Worm (Caenorhabditis elegans) whole organism, L3 larva: ENCODE measurements around the gene C02F4.4.
A peak's percentile ranks its signal among the peaks of the same experiment; 100 is the strongest.

Experiments used
- R02D3.7 ChIP-seq: fragments of 150-350 bp; optimal IDR thresholded peaks from 2 replicates; lab custom pipeline; 2014; ENCODE audit warnings: missing biosample characterization, missing genetic modification characterization
- ZK546.5 ChIP-seq: sonication (generic microtip); optimal IDR thresholded peaks from 2 replicates; lab custom pipeline; 2017; ENCODE audit warnings: missing biosample characterization, missing genetic modification characterization
- aly-2 ChIP-seq: fragments of 150-350 bp; optimal IDR thresholded peaks from 2 replicates; lab custom pipeline; 2014; ENCODE audit warnings: missing biosample characterization, missing genetic modification characterization
- ama-1 ChIP-seq: fragments of 150-350 bp; optimal IDR thresholded peaks from 2 replicates; lab custom pipeline; 2018
- ceh-16 ChIP-seq: sonication (generic microtip); optimal IDR thresholded peaks from 2 replicates; lab custom pipeline; 2017; ENCODE audit warnings: missing biosample characterization, missing genetic modification characterization
- ceh-28 ChIP-seq: fragments of 150-350 bp; optimal IDR thresholded peaks from 2 replicates; lab custom pipeline; 2014; ENCODE audit warnings: missing biosample characterization, missing genetic modification reagents, missing genetic modification characterization
- ceh-82 ChIP-seq: fragments of 150-350 bp; optimal IDR thresholded peaks from 2 replicates; lab custom pipeline; 2014; ENCODE audit warnings: missing biosample characterization, missing genetic modification characterization
- ceh-9 ChIP-seq: sonication (generic microtip); optimal IDR thresholded peaks from 2 replicates; lab custom pipeline; 2018; ENCODE audit warnings: missing biosample characterization, missing genetic modification characterization
- daf-12 ChIP-seq: fragments of 150-350 bp; optimal IDR thresholded peaks from 2 replicates; lab custom pipeline; 2014; ENCODE audit warnings: missing biosample characterization, missing genetic modification reagents, missing genetic modification characterization
- egl-27 ChIP-seq: sonication (generic microtip); optimal IDR thresholded peaks from 4 replicates; lab custom pipeline; 2017; ENCODE audit warnings: missing biosample characterization, missing genetic modification reagents, missing genetic modification characterization
- egl-5 ChIP-seq: fragments of 150-350 bp; optimal IDR thresholded peaks from 2 replicates; lab custom pipeline; 2017; ENCODE audit warnings: missing biosample characterization, missing genetic modification reagents, missing genetic modification characterization, inconsistent platforms
- elt-1 ChIP-seq: fragments of 150-350 bp; optimal IDR thresholded peaks from 2 replicates; lab custom pipeline; 2014; ENCODE audit warnings: missing biosample characterization, missing genetic modification characterization
- elt-2 ChIP-seq: sonication (generic microtip); optimal IDR thresholded peaks from 2 replicates; lab custom pipeline; 2016; ENCODE audit warnings: missing genetic modification reagents, mild to moderate bottlenecking, missing genetic modification characterization, missing compliant biosample characterization
- elt-3 ChIP-seq, 3 experiments: fragments of 150-350 bp in 1 of 3; sonication (generic microtip) in 2 of 3; optimal IDR thresholded peaks; 2 replicates in 2 of 3; 4 replicates in 1 of 3; lab custom pipeline; 2014 to 2017; ENCODE audit warnings: missing biosample characterization in 3 of 3, missing genetic modification characterization in 3 of 3
- eor-1 ChIP-seq, 2 experiments: fragments of 150-350 bp; optimal IDR thresholded peaks; 2 replicates each; lab custom pipeline; 2014 to 2018; ENCODE audit warnings: missing biosample characterization in 2 of 2, missing genetic modification characterization in 2 of 2
- fkh-10 ChIP-seq: sonication (generic microtip); optimal IDR thresholded peaks from 2 replicates; lab custom pipeline; 2017; ENCODE audit warnings: missing biosample characterization, missing genetic modification reagents, missing genetic modification characterization
- fkh-2 ChIP-seq: fragments of 150-350 bp; optimal IDR thresholded peaks from 2 replicates; lab custom pipeline; 2014; ENCODE audit warnings: missing biosample characterization, missing genetic modification reagents, missing genetic modification characterization
- fos-1 ChIP-seq: fragments of 150-350 bp; optimal IDR thresholded peaks from 2 replicates; lab custom pipeline; 2014; ENCODE audit warnings: missing biosample characterization, missing genetic modification characterization
- hmg-11 ChIP-seq: sonication (generic microtip); optimal IDR thresholded peaks from 2 replicates; lab custom pipeline; 2016; ENCODE audit warnings: missing genetic modification characterization, missing compliant biosample characterization
- jun-1 ChIP-seq: fragments of 150-350 bp; optimal IDR thresholded peaks from 2 replicates; lab custom pipeline; 2014; ENCODE audit warnings: missing biosample characterization, missing genetic modification reagents, missing genetic modification characterization
- lin-15B ChIP-seq: fragments of 150-350 bp; optimal IDR thresholded peaks from 2 replicates; lab custom pipeline; 2014; ENCODE audit warnings: missing biosample characterization, missing genetic modification characterization
- lin-39 ChIP-seq: fragments of 150-350 bp; optimal IDR thresholded peaks from 2 replicates; lab custom pipeline; 2018; ENCODE audit warnings: missing biosample characterization, missing genetic modification reagents, missing genetic modification characterization
- lsy-12 ChIP-seq: sonication (generic microtip); optimal IDR thresholded peaks from 2 replicates; lab custom pipeline; 2016; ENCODE audit warnings: mild to moderate bottlenecking, missing genetic modification characterization, missing compliant biosample characterization
- mdl-1 ChIP-seq: fragments of 150-350 bp; optimal IDR thresholded peaks from 2 replicates; lab custom pipeline; 2014; ENCODE audit warnings: missing biosample characterization, missing genetic modification characterization
- mml-1 ChIP-seq: fragments of 150-350 bp; sonication (generic microtip); optimal IDR thresholded peaks from 3 replicates; lab custom pipeline; 2014; ENCODE audit warnings: missing biosample characterization, missing genetic modification characterization
- nfya-1 ChIP-seq: sonication (generic microtip); optimal IDR thresholded peaks from 2 replicates; lab custom pipeline; 2017; ENCODE audit warnings: missing genetic modification characterization, mild to moderate bottlenecking, missing compliant biosample characterization, antibody characterized with exemption, moderate library complexity; ENCODE audit not compliant: insufficient read depth
- nhr-11 ChIP-seq: fragments of 150-350 bp; optimal IDR thresholded peaks from 2 replicates; lab custom pipeline; 2014; ENCODE audit warnings: missing biosample characterization, missing genetic modification characterization
- nhr-12 ChIP-seq: fragments of 150-350 bp; optimal IDR thresholded peaks from 2 replicates; lab custom pipeline; 2014; ENCODE audit warnings: missing biosample characterization, missing genetic modification characterization
- nhr-23 ChIP-seq: fragments of 150-350 bp; optimal IDR thresholded peaks from 2 replicates; lab custom pipeline; 2014; ENCODE audit warnings: missing biosample characterization, missing genetic modification reagents, missing genetic modification characterization
- nhr-237 ChIP-seq: fragments of 150-350 bp; optimal IDR thresholded peaks from 2 replicates; lab custom pipeline; 2014; ENCODE audit warnings: missing biosample characterization, missing genetic modification characterization
- nhr-25 ChIP-seq: sonication (generic microtip); optimal IDR thresholded peaks from 2 replicates; lab custom pipeline; 2017; ENCODE audit warnings: missing biosample characterization, missing genetic modification characterization
- nhr-28 ChIP-seq: fragments of 150-350 bp; optimal IDR thresholded peaks from 2 replicates; lab custom pipeline; 2014; ENCODE audit warnings: missing biosample characterization, missing genetic modification characterization
- nhr-43 ChIP-seq: sonication (generic microtip); optimal IDR thresholded peaks from 2 replicates; lab custom pipeline; 2016; ENCODE audit warnings: mild to moderate bottlenecking, missing genetic modification characterization, missing compliant biosample characterization; ENCODE audit not compliant: poor library complexity, severe bottlenecking
- nhr-67 ChIP-seq: fragments of 150-350 bp; optimal IDR thresholded peaks from 2 replicates; lab custom pipeline; 2014; ENCODE audit warnings: missing biosample characterization, missing genetic modification characterization
- nhr-76 ChIP-seq: fragments of 150-350 bp; sonication (generic microtip); optimal IDR thresholded peaks from 5 replicates; lab custom pipeline; 2014; ENCODE audit warnings: missing biosample characterization, missing genetic modification characterization
- nhr-77 ChIP-seq: fragments of 150-350 bp; optimal IDR thresholded peaks from 2 replicates; lab custom pipeline; 2014; ENCODE audit warnings: missing biosample characterization, missing genetic modification characterization
- pha-4 ChIP-seq: fragments of 150-350 bp; optimal IDR thresholded peaks from 2 replicates; lab custom pipeline; 2014; ENCODE audit warnings: missing biosample characterization, missing genetic modification reagents, missing genetic modification characterization
- pqm-1 ChIP-seq: fragments of 150-350 bp; optimal IDR thresholded peaks from 2 replicates; lab custom pipeline; 2017; ENCODE audit warnings: missing biosample characterization, missing genetic modification characterization, inconsistent platforms
- sea-2 ChIP-seq: fragments of 150-350 bp; sonication (generic microtip); optimal IDR thresholded peaks from 4 replicates; lab custom pipeline; 2014; ENCODE audit warnings: missing biosample characterization, missing genetic modification reagents, missing genetic modification characterization
- skn-1 ChIP-seq: fragments of 150-350 bp; optimal IDR thresholded peaks from 2 replicates; lab custom pipeline; 2014; ENCODE audit warnings: missing biosample characterization, missing genetic modification characterization
- snpc-4 ChIP-seq: fragments of 150-350 bp; optimal IDR thresholded peaks from 2 replicates; lab custom pipeline; 2014; ENCODE audit warnings: missing biosample characterization, missing genetic modification characterization
- tbx-2 ChIP-seq: sonication (generic microtip); optimal IDR thresholded peaks from 2 replicates; lab custom pipeline; 2016; ENCODE audit warnings: mild to moderate bottlenecking, missing genetic modification characterization, missing compliant biosample characterization
- unc-39 ChIP-seq: sonication (generic microtip); optimal IDR thresholded peaks from 4 replicates; lab custom pipeline; 2017; ENCODE audit warnings: missing biosample characterization, missing genetic modification characterization
- unc-62 ChIP-seq: fragments of 150-350 bp; sonication (generic microtip); optimal IDR thresholded peaks from 4 replicates; lab custom pipeline; 2014; ENCODE audit warnings: missing biosample characterization, missing genetic modification reagents, missing genetic modification characterization
- zag-1 ChIP-seq: fragments of 150-350 bp; optimal IDR thresholded peaks from 2 replicates; lab custom pipeline; 2014; ENCODE audit warnings: missing biosample characterization, missing genetic modification characterization
- ztf-11 ChIP-seq: fragments of 150-350 bp; optimal IDR thresholded peaks from 2 replicates; lab custom pipeline; 2014; ENCODE audit warnings: missing biosample characterization, missing genetic modification characterization
- ztf-4 ChIP-seq: fragments of 150-350 bp; optimal IDR thresholded peaks from 2 replicates; lab custom pipeline; 2014; ENCODE audit warnings: missing biosample characterization, missing genetic modification characterization

Gene C02F4.4

DNA sequence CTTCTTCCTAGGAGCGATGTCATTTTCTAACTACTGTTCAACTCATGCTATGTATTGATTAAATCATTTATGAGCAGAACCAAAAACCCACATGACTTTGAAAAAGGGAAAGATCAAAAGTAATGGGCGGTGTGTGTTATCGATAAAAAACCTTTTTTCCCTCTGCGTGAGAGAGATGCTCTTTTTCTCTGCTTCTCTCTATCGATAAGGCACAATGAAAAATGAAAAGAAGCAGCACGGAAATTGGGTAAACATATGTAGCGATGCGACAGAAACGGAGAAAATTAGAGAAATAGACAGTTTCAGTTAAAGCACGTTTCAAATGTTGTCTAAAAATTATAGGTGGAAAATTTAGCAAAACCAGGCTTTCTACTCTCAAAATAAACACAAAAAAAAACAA, 12.7 kb downstream of the C02F4.4 start:
- TF ChIP-seq tbx-2 (no peak), snpc-4 (no peak), lsy-12 (tag; lab: Kevin White, UChicago) (no peak), mml-1 (tag; lab: Kevin White, UChicago) (no peak), ztf-11 (no peak), nhr-77 (tag; lab: Kevin White, UChicago) (no peak), fkh-2 (tag; lab: Kevin White, UChicago) (no peak), nhr-11 (tag; lab: Kevin White, UChicago) (peak; percentile 20), mdl-1 (tag; lab: Kevin White, UChicago) (peak; percentile 60), elt-3 (tag; optimal IDR thresholded peaks at IDR 0.05; lab: Kevin White, UChicago) (no peak), pha-4 (tag; lab: Kevin White, UChicago) (peak; percentile 96), ztf-4 (no peak), fos-1 (tag; lab: Kevin White, UChicago) (no peak), aly-2 (no peak), nhr-76 (tag; lab: Kevin White, UChicago) (no peak), ceh-16 (tag; lab: Kevin White, UChicago) (no peak), ceh-82 (tag; lab: Kevin White, UChicago) (no peak), lin-39 (no peak), jun-1 (tag; lab: Kevin White, UChicago) (peak; percentile 54), lin-15B (no peak), eor-1 (tag; optimal IDR thresholded peaks at IDR 0.05; lab: Kevin White, UChicago) (no peak), nfya-1 (tag; lab: Kevin White, UChicago) (peak; percentile 59), unc-62 (GFP tag; lab: Kevin White, UChicago) (no peak), nhr-23 (tag; lab: Kevin White, UChicago) (no peak), ama-1 (lab: Kevin White, UChicago) (peak; percentile 29), daf-12 (no peak), nhr-237 (tag; lab: Kevin White, UChicago) (no peak), fkh-10 (no peak), elt-2 (tag; lab: Kevin White, UChicago) (peak; percentile 88), elt-1 (tag; lab: Kevin White, UChicago) (no peak), R02D3.7 (tag; lab: Kevin White, UChicago) (no peak), nhr-25 (tag; lab: Kevin White, UChicago) (no peak), skn-1 (peak; percentile 76), nhr-28 (tag; lab: Kevin White, UChicago) (no peak), pqm-1 (tag; lab: Kevin White, UChicago) (peak; percentile 97), unc-39 (tag; lab: Kevin White, UChicago) (no peak), nhr-67 (tag; lab: Kevin White, UChicago) (no peak), nhr-12 (tag; lab: Kevin White, UChicago) (no peak), egl-27 (tag; lab: Kevin White, UChicago) (no peak), ceh-9 (no peak), egl-5 (tag; lab: Kevin White, UChicago) (peak; percentile 45), hmg-11 (no peak), sea-2 (GFP tag; lab: Kevin White, UChicago) (no peak), ZK546.5 (tag; lab: Kevin White, UChicago) (no peak), ceh-28 (tag; lab: Kevin White, UChicago) (peak; percentile 59), nhr-43 (tag; lab: Kevin White, UChicago) (no peak), zag-1 (tag; lab: Kevin White, UChicago) (no peak)
- TF ChIP-seq, all 47 proteins: peak for 11
